Worm (Caenorhabditis elegans): ENCODE data around the gene K03B4.2.

DNA sequence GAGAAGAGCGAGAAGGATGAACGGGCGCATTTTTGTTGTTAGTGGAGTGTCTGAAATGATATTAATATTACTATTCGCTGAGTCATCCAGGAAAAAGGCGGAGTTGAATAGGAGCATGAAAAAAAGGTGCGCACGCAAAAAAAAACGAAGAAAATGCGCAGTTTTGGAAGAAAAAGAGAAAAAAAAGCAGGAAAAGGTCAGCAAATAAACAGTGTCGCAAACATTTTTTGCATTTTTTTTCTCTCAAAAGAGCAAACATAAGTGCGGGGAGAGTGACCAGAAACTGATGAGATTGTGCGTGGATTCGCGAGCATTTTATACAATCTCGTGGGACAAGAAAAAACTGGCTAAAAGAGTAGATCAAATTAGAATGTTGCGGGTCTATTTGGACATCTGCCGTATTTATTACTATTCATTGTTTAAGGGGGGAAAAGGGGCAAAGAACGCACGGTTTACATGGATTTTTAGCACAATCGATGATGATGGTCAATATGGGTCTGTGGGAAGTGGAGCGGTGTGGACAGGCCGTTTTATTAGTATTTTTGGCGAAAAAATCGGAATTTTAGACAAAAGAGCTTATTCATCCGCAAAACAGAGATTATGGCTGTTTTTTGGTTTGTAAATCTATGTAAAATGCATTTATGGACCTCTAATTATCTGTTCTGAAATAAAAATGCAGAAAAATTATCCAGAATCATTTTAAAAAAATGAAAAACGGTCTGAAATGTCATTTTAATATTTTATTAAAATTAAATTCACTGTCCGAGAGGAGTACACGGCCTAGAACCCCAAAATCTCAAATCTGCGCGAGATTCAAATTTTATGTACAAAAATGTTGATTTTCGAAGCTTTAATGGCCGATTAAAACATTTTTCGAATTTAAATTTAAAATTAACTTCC is 4.8 kb downstream of the K03B4.2 start, which contains the start of gene cpg-8:
- no peak for TF ChIP-seq ets-4 (GFP tag; optimal IDR thresholded peaks at IDR 0.05)
- peak; percentile 17 for TF ChIP-seq lin-54 (GFP tag; optimal IDR thresholded peaks at IDR 0.05)
- TF ChIP-seq sea-2 (GFP tag; IDR thresholded peaks at IDR 0.05): no peak
- TF ChIP-seq rec-8 (tag; optimal IDR thresholded peaks at IDR 0.05): no peak
- TF ChIP-seq lin-26 (GFP tag; IDR thresholded peaks at IDR 0.05): no peak
- no peak for TF ChIP-seq mes-4 (tag; optimal IDR thresholded peaks at IDR 0.05)
